Worm (Caenorhabditis elegans) whole organism, late embryonic: ENCODE measurements around the gene nhr-71.

ENCODE experiments used
- C08G9.2 ChIP-seq: sonication (generic microtip); optimal IDR thresholded peaks from 2 replicates; lab custom pipeline; 2016; ENCODE audit warnings: mild to moderate bottlenecking, missing genetic modification characterization, moderate library complexity, missing compliant biosample characterization
- F13H6.1 ChIP-seq: sonication (generic microtip); optimal IDR thresholded peaks from 2 replicates; lab custom pipeline; 2016; ENCODE audit warnings: missing genetic modification characterization, missing compliant biosample characterization
- K09A11.1 ChIP-seq: sonication (generic microtip); optimal IDR thresholded peaks from 2 replicates; lab custom pipeline; 2017; ENCODE audit warnings: antibody characterized with exemption, mild to moderate bottlenecking, missing genetic modification characterization, missing compliant biosample characterization; ENCODE audit not compliant: insufficient read depth
- ahr-1 ChIP-seq: sonication (generic microtip); optimal IDR thresholded peaks from 2 replicates; lab custom pipeline; 2016; ENCODE audit warnings: missing genetic modification characterization, missing compliant biosample characterization
- ceh-14 ChIP-seq: sonication (generic microtip); optimal IDR thresholded peaks from 2 replicates; lab custom pipeline; 2016; ENCODE audit warnings: missing genotype, missing genetic modification characterization, missing compliant biosample characterization
- ceh-18 ChIP-seq: sonication (generic microtip); optimal IDR thresholded peaks from 2 replicates; lab custom pipeline; 2016; ENCODE audit warnings: missing genetic modification characterization, missing compliant biosample characterization
- ceh-2 ChIP-seq: sonication (generic microtip); optimal IDR thresholded peaks from 2 replicates; lab custom pipeline; 2016; ENCODE audit warnings: missing genotype, missing genetic modification characterization, missing compliant biosample characterization
- ceh-24 ChIP-seq: sonication (generic microtip); optimal IDR thresholded peaks from 2 replicates; lab custom pipeline; 2016; ENCODE audit warnings: mild to moderate bottlenecking, missing genetic modification characterization, missing compliant biosample characterization
- ceh-31 ChIP-seq: sonication (generic microtip); optimal IDR thresholded peaks from 2 replicates; lab custom pipeline; 2016; ENCODE audit warnings: missing genetic modification characterization, missing compliant biosample characterization
- che-1 ChIP-seq: sonication (generic microtip); optimal IDR thresholded peaks from 2 replicates; lab custom pipeline; 2016; ENCODE audit warnings: mild to moderate bottlenecking, missing genetic modification characterization, missing compliant biosample characterization
- dmd-4 ChIP-seq: sonication (generic microtip); optimal IDR thresholded peaks from 2 replicates; lab custom pipeline; 2016; ENCODE audit warnings: borderline replicate concordance, missing genetic modification characterization, missing compliant biosample characterization
- dve-1 ChIP-seq: sonication (generic microtip); optimal IDR thresholded peaks from 2 replicates; lab custom pipeline; 2017; ENCODE audit warnings: antibody characterized with exemption, mild to moderate bottlenecking, missing genetic modification characterization, missing compliant biosample characterization
- eyg-1 ChIP-seq: sonication (generic microtip); optimal IDR thresholded peaks from 2 replicates; lab custom pipeline; 2016; ENCODE audit warnings: missing genotype, missing genetic modification characterization, missing compliant biosample characterization
- fax-1 ChIP-seq: sonication (generic microtip); optimal IDR thresholded peaks from 2 replicates; lab custom pipeline; 2016; ENCODE audit warnings: missing genotype, missing genetic modification characterization, missing compliant biosample characterization
- fkh-10 ChIP-seq: fragments of 150-350 bp; optimal IDR thresholded peaks from 2 replicates; lab custom pipeline; 2014; ENCODE audit warnings: missing biosample characterization, missing genetic modification reagents, missing genetic modification characterization
- fkh-6 ChIP-seq: sonication (generic microtip); optimal IDR thresholded peaks from 2 replicates; lab custom pipeline; 2016; ENCODE audit warnings: missing genetic modification characterization, missing compliant biosample characterization
- gmeb-2 ChIP-seq: sonication (generic microtip); optimal IDR thresholded peaks from 2 replicates; lab custom pipeline; 2016; ENCODE audit warnings: missing genetic modification characterization, inconsistent platforms, missing compliant biosample characterization
- hlh-13 ChIP-seq: fragments of 200-800 bp; sonication (Bioruptor generic); optimal IDR thresholded peaks from 2 replicates; lab custom pipeline; 2018; ENCODE audit warnings: mild to moderate bottlenecking, missing genetic modification characterization, missing compliant biosample characterization
- hlh-30 ChIP-seq: sonication (generic microtip); optimal IDR thresholded peaks from 2 replicates; lab custom pipeline; 2017; ENCODE audit warnings: antibody characterized with exemption, missing genetic modification characterization, missing compliant biosample characterization; ENCODE audit not compliant: insufficient read depth
- hlh-6 ChIP-seq: sonication (generic microtip); optimal IDR thresholded peaks from 2 replicates; lab custom pipeline; 2016; ENCODE audit warnings: missing genotype, missing genetic modification characterization, missing compliant biosample characterization
- lim-6 ChIP-seq: sonication (generic microtip); optimal IDR thresholded peaks from 2 replicates; lab custom pipeline; 2016; ENCODE audit warnings: missing genetic modification characterization, missing compliant biosample characterization
- mec-3 ChIP-seq: sonication (generic microtip); optimal IDR thresholded peaks from 2 replicates; lab custom pipeline; 2016; ENCODE audit warnings: borderline replicate concordance, missing genetic modification characterization, missing compliant biosample characterization
- nhr-11 ChIP-seq: fragments of 150-350 bp; optimal IDR thresholded peaks from 2 replicates; lab custom pipeline; 2014; ENCODE audit warnings: missing biosample characterization, missing genetic modification characterization
- npax-4 ChIP-seq: sonication (generic microtip); optimal IDR thresholded peaks from 2 replicates; lab custom pipeline; 2016; ENCODE audit warnings: missing genetic modification characterization, missing compliant biosample characterization
- pat-9 ChIP-seq: fragments of 200-800 bp; sonication (Bioruptor generic); optimal IDR thresholded peaks from 2 replicates; lab custom pipeline; 2018; ENCODE audit warnings: mild to moderate bottlenecking, missing genetic modification characterization, moderate library complexity, missing compliant biosample characterization
- pha-2 ChIP-seq: sonication (generic microtip); optimal IDR thresholded peaks from 2 replicates; lab custom pipeline; 2017; ENCODE audit warnings: mild to moderate bottlenecking, missing genetic modification characterization, missing compliant biosample characterization
- pqm-1 ChIP-seq: sonication (generic microtip); optimal IDR thresholded peaks from 2 replicates; lab custom pipeline; 2016; ENCODE audit warnings: missing genetic modification characterization, missing compliant biosample characterization
- ref-2 ChIP-seq: sonication (generic microtip); optimal IDR thresholded peaks from 2 replicates; lab custom pipeline; 2016; ENCODE audit warnings: missing genetic modification characterization, missing compliant biosample characterization
- sdc-2 ChIP-seq: sonication (generic microtip); optimal IDR thresholded peaks from 2 replicates; lab custom pipeline; 2016; ENCODE audit warnings: missing genotype, missing genetic modification characterization, missing compliant biosample characterization
- sox-2 ChIP-seq: fragments of 200-800 bp; sonication (Bioruptor generic); IDR thresholded peaks from 2 replicates; pipeline ENCODE4 v1.3.6; 2022; ENCODE audit warnings: missing genetic modification reagents, missing genetic modification characterization, missing compliant biosample characterization
- sox-4 ChIP-seq: sonication (generic microtip); optimal IDR thresholded peaks from 2 replicates; lab custom pipeline; 2017; ENCODE audit warnings: mild to moderate bottlenecking, missing genetic modification characterization, inconsistent platforms, missing compliant biosample characterization
- tbx-2 ChIP-seq: sonication (generic microtip); optimal IDR thresholded peaks from 2 replicates; lab custom pipeline; 2016; ENCODE audit warnings: missing genetic modification characterization, missing compliant biosample characterization
- ttx-3 ChIP-seq: sonication (generic microtip); optimal IDR thresholded peaks from 2 replicates; lab custom pipeline; 2016; ENCODE audit warnings: missing genetic modification reagents, missing genetic modification characterization, missing compliant biosample characterization
- unc-3 ChIP-seq, 2 experiments: fragments of 200-800 bp in 1 of 2; sonication (Bioruptor generic) in 1 of 2; sonication (generic microtip) in 1 of 2; conservative IDR thresholded peaks in 1 of 2; optimal IDR thresholded peaks in 1 of 2; 2 replicates each; pipeline versions ENCODE4 v1.3.6 to Lab custom; 2016 to 2022; ENCODE audit warnings: missing compliant biosample characterization in 2 of 2, missing genetic modification characterization in 2 of 2, missing genetic modification reagents in 1 of 2
- unc-42 ChIP-seq: sonication (generic microtip); optimal IDR thresholded peaks from 2 replicates; lab custom pipeline; 2016; ENCODE audit warnings: missing genotype, missing genetic modification characterization, missing compliant biosample characterization
- unc-55 ChIP-seq: sonication (generic microtip); optimal IDR thresholded peaks from 2 replicates; lab custom pipeline; 2017; ENCODE audit warnings: missing biosample characterization, missing genetic modification reagents, missing genetic modification characterization
- unc-86 ChIP-seq: sonication (generic microtip); optimal IDR thresholded peaks from 2 replicates; lab custom pipeline; 2016; ENCODE audit warnings: missing genetic modification characterization, missing compliant biosample characterization
- zip-5 ChIP-seq: sonication (generic microtip); optimal IDR thresholded peaks from 2 replicates; lab custom pipeline; 2016; ENCODE audit warnings: missing genetic modification characterization, missing compliant biosample characterization

The nhr-71 gene

DNA sequence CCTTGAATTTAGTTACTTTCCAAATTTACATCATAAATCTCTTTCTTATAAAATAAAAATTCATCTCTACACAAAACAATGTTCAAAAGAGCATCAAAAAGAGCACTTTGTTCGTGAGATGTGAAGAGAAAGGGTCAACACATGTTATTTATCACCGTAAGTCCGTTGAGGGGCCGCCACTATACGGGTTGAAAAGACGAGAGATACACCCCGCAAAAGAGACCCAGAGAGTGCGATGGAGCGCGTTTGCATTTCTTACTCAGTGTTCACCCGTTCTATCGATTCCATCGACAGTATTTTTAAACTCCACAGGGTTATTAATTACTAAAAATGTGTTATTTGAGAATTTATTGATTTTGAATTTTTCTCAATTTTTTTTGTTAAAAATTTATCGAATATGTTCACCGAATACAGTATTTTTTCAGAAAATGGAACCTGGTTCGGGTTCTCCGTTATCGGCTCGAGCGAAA lies 20.2 kb upstream of the nhr-71 start, which contains the start of gene pix-1 (continued):
- TF ChIP-seq nhr-11 (tag; lab: Kevin White, UChicago) (no peak), mec-3 (tag; lab: Kevin White, UChicago) (no peak), lim-6 (tag; lab: Kevin White, UChicago) (no peak), ceh-18 (peak; percentile 10), unc-42 (tag; lab: Kevin White, UChicago) (no peak), tbx-2 (tag; lab: Kevin White, UChicago) (peak; percentile 9)

DNA sequence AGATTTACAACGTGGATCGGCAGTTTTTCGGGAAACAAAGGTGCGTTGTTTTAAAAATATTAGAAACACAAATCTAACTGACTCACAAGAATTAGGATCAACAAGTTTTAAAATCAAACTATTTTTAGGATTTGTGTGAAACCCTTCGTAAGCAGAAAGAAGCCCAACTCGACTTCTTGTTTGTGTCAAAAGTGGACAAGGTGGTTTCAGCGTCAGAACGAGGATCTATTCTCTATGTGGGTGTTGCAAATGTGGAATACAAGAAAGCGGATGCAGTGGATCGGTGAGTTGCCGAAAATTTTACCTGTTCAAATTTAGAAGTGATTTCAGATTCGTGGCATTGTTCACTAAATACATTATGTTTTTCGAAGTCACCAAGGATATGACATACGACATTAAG lies 18.1 kb upstream of the nhr-71 start:
- no peak for TF ChIP-seq lim-6 (tag; lab: Kevin White, UChicago)
- TF ChIP-seq eyg-1 (tag; lab: Kevin White, UChicago), result no peak
- no peak for TF ChIP-seq sdc-2 (tag; lab: Kevin White, UChicago)
- no peak for TF ChIP-seq gmeb-2 (tag; lab: Kevin White, UChicago)
- no peak for TF ChIP-seq zip-5 (tag; lab: Kevin White, UChicago)
- TF ChIP-seq ceh-2 (tag; lab: Kevin White, UChicago), result no peak
- TF ChIP-seq dve-1, result no peak
- TF ChIP-seq C08G9.2 (tag; lab: Kevin White, UChicago), result no peak
- no peak for TF ChIP-seq dmd-4 (tag; lab: Kevin White, UChicago)
- TF ChIP-seq pat-9 (tag; lab: Kevin White, UChicago), result no peak
- no peak for TF ChIP-seq hlh-6 (tag; lab: Kevin White, UChicago)
- TF ChIP-seq ttx-3, result no peak
- TF ChIP-seq unc-86 (tag; lab: Kevin White, UChicago), result no peak
- no peak for TF ChIP-seq hlh-13 (GFP tag; lab: Kevin White, UChicago)
- TF ChIP-seq fkh-10 (GFP tag; lab: Kevin White, UChicago), result no peak
- TF ChIP-seq hlh-30, result no peak
- TF ChIP-seq pha-2 (tag; lab: Kevin White, UChicago), result no peak
- no peak for TF ChIP-seq fax-1
- TF ChIP-seq, all 69 proteins: peak for 0

ce11 chrX:13729724-13730123 lies 17.4 kb upstream of the nhr-71 start:
- TF ChIP-seq fkh-6, result no peak
- TF ChIP-seq ceh-24, result no peak
- TF ChIP-seq gmeb-2 (tag; lab: Kevin White, UChicago), result no peak
- no peak for TF ChIP-seq ceh-31
- no peak for TF ChIP-seq hlh-13 (GFP tag; lab: Kevin White, UChicago)
- TF ChIP-seq fkh-10 (GFP tag; lab: Kevin White, UChicago), result no peak
- no peak for TF ChIP-seq sox-4
- TF ChIP-seq sox-2, result no peak
- TF ChIP-seq npax-4 (tag; lab: Kevin White, UChicago), result no peak
- TF ChIP-seq fax-1, result no peak
- TF ChIP-seq ceh-2 (tag; lab: Kevin White, UChicago), result no peak
- TF ChIP-seq F13H6.1 (tag; lab: Kevin White, UChicago), result no peak
- TF ChIP-seq, all 69 proteins: peak for 0

ce11 chrX:13730209-13730975 lies 16.7 kb upstream of the nhr-71 start:
- TF ChIP-seq ref-2 (tag; lab: Kevin White, UChicago) (peak; percentile 28), pqm-1 (tag; lab: Kevin White, UChicago) (no peak), ahr-1 (tag; lab: Kevin White, UChicago) (no peak), K09A11.1 (tag; lab: Kevin White, UChicago) (no peak), hlh-13 (GFP tag; lab: Kevin White, UChicago) (no peak), unc-55 (GFP tag; lab: Kevin White, UChicago) (no peak), che-1 (tag; lab: Kevin White, UChicago) (peak; percentile 46), ceh-18 (peak; percentile 60), sox-2 (no peak), dmd-4 (tag; lab: Kevin White, UChicago) (peak; percentile 19), gmeb-2 (tag; lab: Kevin White, UChicago) (peak; percentile 17), unc-3 (GFP tag; conservative IDR thresholded peaks at IDR 0.05; lab: Robert Waterston, UW) (no peak), unc-3 (tag; optimal IDR thresholded peaks at IDR 0.05; lab: Kevin White, UChicago) (no peak), zip-5 (tag; lab: Kevin White, UChicago) (no peak), C08G9.2 (tag; lab: Kevin White, UChicago) (no peak), npax-4 (tag; lab: Kevin White, UChicago) (no peak), sox-4 (peak; percentile 42), ceh-14 (peak; percentile 22), dve-1 (no peak)
